Fruit fly (Drosophila melanogaster) Kc167 (cell line): ENCODE measurements around the gene Sidpn.

ENCODE experiments used
- Myc ChIP-seq: fragments of >200 bp; optimal IDR thresholded peaks from 2 replicates; lab custom pipeline; 2017; ENCODE audit warnings: missing external identifiers
- h ChIP-seq: fragments of >200 bp; optimal IDR thresholded peaks from 3 replicates; lab custom pipeline; 2018; ENCODE audit warnings: missing external identifiers
- insv ChIP-seq: fragments of >200 bp; optimal IDR thresholded peaks from 3 replicates; lab custom pipeline; 2018; ENCODE audit warnings: missing external identifiers
- ttk ChIP-seq: sonication (Bioruptor generic); optimal IDR thresholded peaks from 2 replicates; lab custom pipeline; 2017; ENCODE audit warnings: missing external identifiers

dm6 chr2L:19014032-19014880 lies 13.3 kb upstream of the Sidpn start:
- no peak for TF ChIP-seq ttk (lab: Kevin White, UChicago)
- no peak for TF ChIP-seq h (lab: Kevin White, UChicago)
- no peak for TF ChIP-seq insv (lab: Kevin White, UChicago)
- no peak for TF ChIP-seq Myc (lab: Kevin White, UChicago)
